Worm (Caenorhabditis elegans) whole organism, late embryonic: ENCODE results near the gene F18F11.4.

ENCODE experiments used
- F13H6.1 ChIP-seq: sonication (generic microtip); optimal IDR thresholded peaks from 2 replicates; lab custom pipeline; 2016; ENCODE audit warnings: missing genetic modification characterization, missing compliant biosample characterization
- K02D7.2 ChIP-seq: sonication (generic microtip); optimal IDR thresholded peaks from 2 replicates; lab custom pipeline; 2017; ENCODE audit warnings: mild to moderate bottlenecking, missing genetic modification characterization, missing compliant biosample characterization
- K09A11.1 ChIP-seq: sonication (generic microtip); optimal IDR thresholded peaks from 2 replicates; lab custom pipeline; 2017; ENCODE audit warnings: antibody characterized with exemption, mild to moderate bottlenecking, missing genetic modification characterization, missing compliant biosample characterization; ENCODE audit not compliant: insufficient read depth
- T23F11.4 ChIP-seq: fragments of 200-800 bp; sonication (Bioruptor generic); optimal IDR thresholded peaks from 2 replicates; lab custom pipeline; 2018; ENCODE audit warnings: mild to moderate bottlenecking, missing genetic modification characterization, missing compliant biosample characterization
- ahr-1 ChIP-seq: sonication (generic microtip); optimal IDR thresholded peaks from 2 replicates; lab custom pipeline; 2016; ENCODE audit warnings: missing genetic modification characterization, missing compliant biosample characterization
- ama-1 ChIP-seq: fragments of 150-350 bp; optimal IDR thresholded peaks from 2 replicates; lab custom pipeline; 2014
- ceh-18 ChIP-seq: sonication (generic microtip); optimal IDR thresholded peaks from 2 replicates; lab custom pipeline; 2016; ENCODE audit warnings: missing genetic modification characterization, missing compliant biosample characterization
- ceh-22 ChIP-seq: sonication (generic microtip); optimal IDR thresholded peaks from 2 replicates; lab custom pipeline; 2017; ENCODE audit warnings: missing biosample characterization, missing genetic modification characterization
- ceh-31 ChIP-seq: sonication (generic microtip); optimal IDR thresholded peaks from 2 replicates; lab custom pipeline; 2016; ENCODE audit warnings: missing genetic modification characterization, missing compliant biosample characterization
- ceh-45 ChIP-seq: fragments of 200-800 bp; sonication (Bioruptor generic); IDR thresholded peaks from 2 replicates; pipeline ENCODE4 v1.3.6; 2022; ENCODE audit warnings: missing genetic modification reagents, missing genetic modification characterization, missing compliant biosample characterization
- ceh-48 ChIP-seq: sonication (generic microtip); optimal IDR thresholded peaks from 2 replicates; lab custom pipeline; 2016; ENCODE audit warnings: missing genetic modification characterization, inconsistent platforms, missing compliant biosample characterization
- ceh-9 ChIP-seq: sonication (generic microtip); optimal IDR thresholded peaks from 2 replicates; lab custom pipeline; 2016; ENCODE audit warnings: mild to moderate bottlenecking, missing genetic modification characterization, inconsistent platforms, missing compliant biosample characterization
- che-1 ChIP-seq: sonication (generic microtip); optimal IDR thresholded peaks from 2 replicates; lab custom pipeline; 2016; ENCODE audit warnings: mild to moderate bottlenecking, missing genetic modification characterization, missing compliant biosample characterization
- dmd-4 ChIP-seq: sonication (generic microtip); optimal IDR thresholded peaks from 2 replicates; lab custom pipeline; 2016; ENCODE audit warnings: borderline replicate concordance, missing genetic modification characterization, missing compliant biosample characterization
- elt-2 ChIP-seq: sonication (generic microtip); optimal IDR thresholded peaks from 2 replicates; lab custom pipeline; 2016; ENCODE audit warnings: missing genetic modification reagents, missing genetic modification characterization, missing compliant biosample characterization
- fkh-6 ChIP-seq: sonication (generic microtip); optimal IDR thresholded peaks from 2 replicates; lab custom pipeline; 2016; ENCODE audit warnings: missing genetic modification characterization, missing compliant biosample characterization
- hlh-13 ChIP-seq: fragments of 200-800 bp; sonication (Bioruptor generic); optimal IDR thresholded peaks from 2 replicates; lab custom pipeline; 2018; ENCODE audit warnings: mild to moderate bottlenecking, missing genetic modification characterization, missing compliant biosample characterization
- hlh-15 ChIP-seq: sonication (generic microtip); optimal IDR thresholded peaks from 2 replicates; lab custom pipeline; 2016; ENCODE audit warnings: missing genetic modification characterization, missing compliant biosample characterization
- hlh-30 ChIP-seq: sonication (generic microtip); optimal IDR thresholded peaks from 2 replicates; lab custom pipeline; 2017; ENCODE audit warnings: antibody characterized with exemption, missing genetic modification characterization, missing compliant biosample characterization; ENCODE audit not compliant: insufficient read depth
- hlh-6 ChIP-seq: sonication (generic microtip); optimal IDR thresholded peaks from 2 replicates; lab custom pipeline; 2016; ENCODE audit warnings: missing genotype, missing genetic modification characterization, missing compliant biosample characterization
- lin-11 ChIP-seq: fragments of 200-800 bp; sonication (Bioruptor generic); optimal IDR thresholded peaks from 2 replicates; lab custom pipeline; 2018; ENCODE audit warnings: mild to moderate bottlenecking, missing genetic modification characterization, missing compliant biosample characterization
- madf-2 ChIP-seq: sonication (generic microtip); optimal IDR thresholded peaks from 2 replicates; lab custom pipeline; 2017; ENCODE audit warnings: missing genetic modification characterization, missing compliant biosample characterization
- nfya-1 ChIP-seq: sonication (generic microtip); optimal IDR thresholded peaks from 2 replicates; lab custom pipeline; 2017; ENCODE audit warnings: missing genetic modification characterization, mild to moderate bottlenecking, missing compliant biosample characterization, antibody characterized with exemption, moderate library complexity
- nhr-11 ChIP-seq: fragments of 150-350 bp; optimal IDR thresholded peaks from 2 replicates; lab custom pipeline; 2014; ENCODE audit warnings: missing biosample characterization, missing genetic modification characterization
- npax-4 ChIP-seq: sonication (generic microtip); optimal IDR thresholded peaks from 2 replicates; lab custom pipeline; 2016; ENCODE audit warnings: missing genetic modification characterization, missing compliant biosample characterization
- odd-2 ChIP-seq: sonication (generic microtip); optimal IDR thresholded peaks from 2 replicates; lab custom pipeline; 2017; ENCODE audit warnings: antibody characterized with exemption, mild to moderate bottlenecking, missing genetic modification characterization, missing compliant biosample characterization
- pag-3 ChIP-seq: sonication (generic microtip); optimal IDR thresholded peaks from 2 replicates; lab custom pipeline; 2016; ENCODE audit warnings: missing compliant biosample characterization, missing genetic modification characterization, borderline replicate concordance
- pat-9 ChIP-seq: fragments of 200-800 bp; sonication (Bioruptor generic); optimal IDR thresholded peaks from 2 replicates; lab custom pipeline; 2018; ENCODE audit warnings: mild to moderate bottlenecking, missing genetic modification characterization, moderate library complexity, missing compliant biosample characterization
- pax-1 ChIP-seq: fragments of 150-350 bp; optimal IDR thresholded peaks from 2 replicates; lab custom pipeline; 2014; ENCODE audit warnings: missing biosample characterization, missing genetic modification characterization
- pha-4 ChIP-seq: fragments of 150-350 bp; optimal IDR thresholded peaks from 2 replicates; lab custom pipeline; 2018; ENCODE audit warnings: missing biosample characterization, missing genetic modification reagents, missing genetic modification characterization
- pros-1 ChIP-seq: fragments of 150-350 bp; optimal IDR thresholded peaks from 2 replicates; lab custom pipeline; 2014; ENCODE audit warnings: missing biosample characterization, missing genetic modification reagents, missing genetic modification characterization
- ref-2 ChIP-seq: sonication (generic microtip); optimal IDR thresholded peaks from 2 replicates; lab custom pipeline; 2016; ENCODE audit warnings: missing genetic modification characterization, missing compliant biosample characterization
- sdc-2 ChIP-seq: sonication (generic microtip); optimal IDR thresholded peaks from 2 replicates; lab custom pipeline; 2016; ENCODE audit warnings: missing genotype, missing genetic modification characterization, missing compliant biosample characterization
- sox-2 ChIP-seq: fragments of 200-800 bp; sonication (Bioruptor generic); IDR thresholded peaks from 2 replicates; pipeline ENCODE4 v1.3.6; 2022; ENCODE audit warnings: missing genetic modification reagents, missing genetic modification characterization, missing compliant biosample characterization
- syd-9 ChIP-seq: sonication (generic microtip); optimal IDR thresholded peaks from 2 replicates; lab custom pipeline; 2016; ENCODE audit warnings: mild to moderate bottlenecking, missing genetic modification characterization, moderate library complexity, missing compliant biosample characterization
- tbx-7 ChIP-seq: sonication (generic microtip); optimal IDR thresholded peaks from 2 replicates; lab custom pipeline; 2016; ENCODE audit warnings: missing genotype, missing genetic modification characterization, missing compliant biosample characterization
- ttx-3 ChIP-seq: sonication (generic microtip); optimal IDR thresholded peaks from 2 replicates; lab custom pipeline; 2016; ENCODE audit warnings: missing genetic modification reagents, missing genetic modification characterization, missing compliant biosample characterization
- unc-3 ChIP-seq, 2 experiments: fragments of 200-800 bp in 1 of 2; sonication (Bioruptor generic) in 1 of 2; sonication (generic microtip) in 1 of 2; conservative IDR thresholded peaks in 1 of 2; optimal IDR thresholded peaks in 1 of 2; 2 replicates each; pipeline versions ENCODE4 v1.3.6 to Lab custom; 2016 to 2022; ENCODE audit warnings: missing compliant biosample characterization in 2 of 2, missing genetic modification characterization in 2 of 2, missing genetic modification reagents in 1 of 2
- unc-55 ChIP-seq: sonication (generic microtip); optimal IDR thresholded peaks from 2 replicates; lab custom pipeline; 2017; ENCODE audit warnings: missing biosample characterization, missing genetic modification reagents, missing genetic modification characterization
- unc-86 ChIP-seq: sonication (generic microtip); optimal IDR thresholded peaks from 2 replicates; lab custom pipeline; 2016; ENCODE audit warnings: missing genetic modification characterization, missing compliant biosample characterization
- ztf-16 ChIP-seq: sonication (generic microtip); optimal IDR thresholded peaks from 2 replicates; lab custom pipeline; 2017; ENCODE audit warnings: missing genetic modification characterization, missing compliant biosample characterization

The F18F11.4 gene

ce11 chrIV:309526-309925, 21.1 kb upstream of the F18F11.4 start:
- no peak for TF ChIP-seq ttx-3
- no peak for TF ChIP-seq pag-3
- TF ChIP-seq ztf-16 (tag; lab: Kevin White, UChicago) = no peak
- no peak for TF ChIP-seq nhr-11 (tag; lab: Kevin White, UChicago)
- no peak for TF ChIP-seq K02D7.2 (tag; lab: Kevin White, UChicago)
- no peak for TF ChIP-seq ceh-48 (tag; lab: Kevin White, UChicago)
- TF ChIP-seq ceh-18 (tag; lab: Kevin White, UChicago) = no peak
- no peak for TF ChIP-seq sox-2
- no peak for TF ChIP-seq unc-3 (GFP tag; conservative IDR thresholded peaks at IDR 0.05; lab: Robert Waterston, UW)
- no peak for TF ChIP-seq unc-3 (tag; optimal IDR thresholded peaks at IDR 0.05; lab: Kevin White, UChicago)
- no peak for TF ChIP-seq madf-2 (tag; lab: Kevin White, UChicago)
- TF ChIP-seq nfya-1 (tag; lab: Kevin White, UChicago) = no peak
- TF ChIP-seq F13H6.1 (tag; lab: Kevin White, UChicago) = no peak
- TF ChIP-seq sdc-2 (tag; lab: Kevin White, UChicago) = no peak
- TF ChIP-seq ama-1 = no peak
- no peak for TF ChIP-seq odd-2

- TF ChIP-seq unc-55 (GFP tag; lab: Kevin White, UChicago) = no peak
- TF ChIP-seq T23F11.4 = no peak
- TF ChIP-seq unc-86 (tag; lab: Kevin White, UChicago) = no peak
- no peak for TF ChIP-seq K09A11.1
- no peak for TF ChIP-seq hlh-6
- TF ChIP-seq nfya-1 (tag; lab: Kevin White, UChicago) = no peak
- TF ChIP-seq ceh-31 = no peak
- TF ChIP-seq hlh-30 = no peak
- TF ChIP-seq nhr-11 (tag; lab: Kevin White, UChicago) = no peak
- no peak for TF ChIP-seq ceh-9
- no peak for TF ChIP-seq ttx-3
- TF ChIP-seq hlh-15 = no peak
- no peak for TF ChIP-seq lin-11 (tag; lab: Kevin White, UChicago)
- no peak for TF ChIP-seq npax-4 (tag; lab: Kevin White, UChicago)
- no peak for TF ChIP-seq sdc-2 (tag; lab: Kevin White, UChicago)
- TF ChIP-seq che-1 (tag; lab: Kevin White, UChicago) = no peak
- no peak for TF ChIP-seq madf-2 (tag; lab: Kevin White, UChicago)
- no peak for TF ChIP-seq ceh-18 (tag; lab: Kevin White, UChicago)
Observed at ce11 chrIV:313615-314014, 17.0 kb upstream of the F18F11.4 start, which contains the start of gene snai-1. Gene snai-1, minus strand, starts transcription at chrIV:313715.

DNA sequence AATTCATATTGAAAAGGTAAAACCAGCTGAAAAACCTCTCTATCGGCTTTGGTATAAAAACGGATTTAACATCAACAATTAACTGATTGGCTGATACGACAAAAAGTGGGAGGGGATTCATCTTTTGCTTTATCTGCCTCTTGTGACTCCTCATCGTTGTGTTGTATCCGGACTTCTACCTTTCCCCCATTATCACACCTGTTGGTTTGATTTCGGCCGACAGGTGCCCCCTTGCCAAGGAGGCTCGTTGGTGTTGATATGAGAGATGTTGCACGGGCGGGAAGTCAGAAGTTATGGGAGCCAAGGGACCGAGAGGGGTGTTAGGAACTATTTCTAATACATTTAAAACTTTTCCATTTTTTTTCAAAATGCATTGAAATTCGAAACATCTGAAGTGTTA, 16.1 kb upstream of the F18F11.4 start:
- TF ChIP-seq lin-11 (tag; lab: Kevin White, UChicago) = no peak
- peak; percentile 57 for TF ChIP-seq unc-55 (GFP tag; lab: Kevin White, UChicago)

DNA sequence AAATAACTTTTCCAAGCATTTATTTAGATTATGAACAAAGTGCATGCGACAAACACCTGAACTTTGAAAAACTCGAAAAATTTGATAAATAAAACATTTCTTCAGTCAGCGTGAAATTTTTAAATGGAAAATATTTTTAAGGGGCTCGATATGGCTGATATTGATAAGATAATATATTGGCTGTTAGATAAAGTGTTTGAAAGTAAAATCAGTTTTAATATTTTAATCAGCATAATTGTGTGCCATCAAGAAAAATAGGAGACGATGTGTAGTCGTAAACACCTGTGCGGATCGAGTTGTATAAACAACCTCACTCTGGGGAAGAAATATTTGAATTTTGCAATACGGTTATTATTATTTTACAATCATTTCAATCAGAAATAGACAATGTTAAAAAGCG, 11.0 kb upstream of the F18F11.4 start:
- no peak for TF ChIP-seq dmd-4 (tag; lab: Kevin White, UChicago)
- TF ChIP-seq, all 69 proteins: peak for 0

- no peak for TF ChIP-seq ceh-18 (tag; lab: Kevin White, UChicago)
- peak; percentile 52 for TF ChIP-seq elt-2 (tag; lab: Kevin White, UChicago)
- TF ChIP-seq, all 69 proteins: peak for 1
Observed at ce11 chrIV:320380-320779, 10.2 kb upstream of the F18F11.4 start, which contains the start of gene dsc-4. Gene dsc-4, minus strand, starts transcription at chrIV:320544.

ce11 chrIV:322497-322896, 8.1 kb upstream of the F18F11.4 start, which contains the start of gene grl-26:
Gene grl-26, minus strand, starts transcription at chrIV:322814.
- TF ChIP-seq unc-3 (GFP tag; conservative IDR thresholded peaks at IDR 0.05; lab: Robert Waterston, UW) (no peak), unc-3 (tag; optimal IDR thresholded peaks at IDR 0.05; lab: Kevin White, UChicago) (no peak), fkh-6 (tag; lab: Kevin White, UChicago) (peak; percentile 49), ref-2 (tag; lab: Kevin White, UChicago) (peak; percentile 57), ahr-1 (tag; lab: Kevin White, UChicago) (no peak), K02D7.2 (tag; lab: Kevin White, UChicago) (peak; percentile 88), unc-55 (GFP tag; lab: Kevin White, UChicago) (no peak), pax-1 (tag; lab: Kevin White, UChicago) (no peak), F13H6.1 (tag; lab: Kevin White, UChicago) (peak; percentile 30), pha-4 (tag; lab: Kevin White, UChicago) (no peak), ceh-45 (no peak), pros-1 (no peak), elt-2 (tag; lab: Kevin White, UChicago) (peak; percentile 53), nfya-1 (tag; lab: Kevin White, UChicago) (peak; percentile 28), ceh-22 (tag; lab: Kevin White, UChicago) (no peak), hlh-6 (peak; percentile 70), pat-9 (tag; lab: Kevin White, UChicago) (peak; percentile 55), hlh-13 (peak; percentile 38), syd-9 (tag; lab: Kevin White, UChicago) (peak; percentile 18), tbx-7 (tag; lab: Kevin White, UChicago) (no peak), hlh-15 (peak; percentile 26), hlh-30 (peak; percentile 62), sdc-2 (tag; lab: Kevin White, UChicago) (no peak)
